Worm (Caenorhabditis elegans) whole organism, early embryonic: ENCODE results near the gene vap-1.

ENCODE experiments used
- ama-1 ChIP-seq: fragments of 150-350 bp; optimal IDR thresholded peaks from 2 replicates; lab custom pipeline; 2014
- tbx-11 ChIP-seq: fragments of 200-800 bp; sonication (Bioruptor generic); IDR thresholded peaks from 2 replicates; pipeline ENCODE4 v1.3.6; 2022; ENCODE audit warnings: missing genetic modification characterization, missing compliant biosample characterization

- no peak for TF ChIP-seq ama-1 (lab: Kevin White, UChicago)
- TF ChIP-seq tbx-11: no peak
Observed at ce11 chrX:17349411-17349810, 46.9 kb downstream of the vap-1 start.
